Fruit fly (Drosophila melanogaster) whole organism, prepupa: Measurements from ENCODE around the gene CG15169.

Experiments used
- CG11294 ChIP-seq: fragments of 200-800 bp; sonication (Bioruptor generic); IDR thresholded peaks from 2 replicates; pipeline ENCODE4 v1.3.6; 2022; ENCODE audit warnings: missing biosample characterization, missing genetic modification characterization
- CG8119 ChIP-seq: fragments of 200-800 bp; sonication (Bioruptor generic); IDR thresholded peaks from 3 replicates; pipeline ENCODE4 v1.3.6; 2022; ENCODE audit warnings: missing biosample characterization, missing genetic modification characterization
- achi ChIP-seq: fragments of 200-800 bp; sonication (Bioruptor generic); optimal IDR thresholded peaks from 3 replicates; lab custom pipeline; 2016; ENCODE audit warnings: missing biosample characterization, missing genetic modification characterization
- esn ChIP-seq: fragments of 200-800 bp; sonication (Bioruptor generic); optimal IDR thresholded peaks from 2 replicates; lab custom pipeline; 2016; ENCODE audit warnings: missing biosample characterization, mild to moderate bottlenecking, missing genetic modification characterization, moderate library complexity

dm6 chr2L:18955666-18956065 lies 35.2 kb upstream of the CG15169 start:
- TF ChIP-seq CG11294 (GFP tag; lab: Robert Waterston, UW), result no peak
- no peak for TF ChIP-seq CG8119 (GFP tag; lab: Robert Waterston, UW)
- no peak for TF ChIP-seq achi
- no peak for TF ChIP-seq esn (GFP tag; lab: Kevin White, UChicago)
